Fruit fly (Drosophila melanogaster): ENCODE results near the gene CG10616.

Gene CG10616

DNA sequence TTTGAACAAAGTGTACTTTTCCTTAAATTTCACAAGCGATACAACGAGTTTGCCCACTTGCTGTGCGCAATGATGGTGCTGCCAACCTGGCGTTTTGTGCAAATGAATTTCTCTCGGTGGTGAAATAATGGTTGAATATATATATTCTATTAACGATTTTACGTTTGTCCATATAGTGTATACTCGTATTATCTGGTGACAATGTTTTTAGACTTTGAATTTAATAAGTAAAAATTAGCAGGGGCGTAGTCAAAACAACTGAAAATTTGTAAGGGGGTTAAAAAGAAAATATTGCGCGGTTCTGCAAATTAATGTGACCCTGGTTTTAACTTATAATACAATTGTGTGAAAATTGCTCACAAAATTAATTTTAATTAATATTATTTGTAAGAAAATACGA lies 52.4 kb downstream of the CG10616 start, which contains the start of the genes ver and Gcn5 (continued):
- TF ChIP-seq Eip75B (GFP tag; optimal IDR thresholded peaks at IDR 0.05) (peak; percentile 96), CG15336 (GFP tag; IDR thresholded peaks at IDR 0.05) (peak; percentile 97), cyc (GFP tag; optimal IDR thresholded peaks at IDR 0.05) (peak; percentile 97), CG6276 (GFP tag; optimal IDR thresholded peaks at IDR 0.05) (peak; percentile 96), Hr4 (GFP tag; optimal IDR thresholded peaks at IDR 0.05) (peak; percentile 97), Blimp-1 (GFP tag; optimal IDR thresholded peaks at IDR 0.05) (peak; percentile 90), CG8319 (GFP tag; optimal IDR thresholded peaks at IDR 0.05) (peak; percentile 95), CG6808 (GFP tag; optimal IDR thresholded peaks at IDR 0.05) (peak; percentile 91), CG8632 (GFP tag; optimal IDR thresholded peaks at IDR 0.05) (peak; percentile 97), spab (GFP tag; optimal IDR thresholded peaks at IDR 0.05) (peak; percentile 89), Sox14 (GFP tag; optimal IDR thresholded peaks at IDR 0.05) (peak; percentile 98), Ets96B (tag; optimal IDR thresholded peaks at IDR 0.05) (peak; percentile 91), pdm3 (GFP tag; optimal IDR thresholded peaks at IDR 0.05) (peak; percentile 98), CG11294 (GFP tag; IDR thresholded peaks at IDR 0.05) (peak; percentile 95), net (GFP tag; optimal IDR thresholded peaks at IDR 0.05) (peak; percentile 97), CG6854 (GFP tag; optimal IDR thresholded peaks at IDR 0.05) (peak; percentile 93), Eip93F (GFP tag; optimal IDR thresholded peaks at IDR 0.05) (peak; percentile 90), CG31627 (GFP tag; optimal IDR thresholded peaks at IDR 0.05) (peak; percentile 97), CG6163 (GFP tag; IDR thresholded peaks at IDR 0.05) (peak; percentile 98), dac (GFP tag; optimal IDR thresholded peaks at IDR 0.05) (peak; percentile 88), CG8119 (GFP tag; IDR thresholded peaks at IDR 0.05) (peak; percentile 96), acj6 (GFP tag; optimal IDR thresholded peaks at IDR 0.05) (peak; percentile 98), fd59A (GFP tag; optimal IDR thresholded peaks at IDR 0.05) (peak; percentile 87), Sox15 (GFP tag; optimal IDR thresholded peaks at IDR 0.05) (peak; percentile 95), CG7368 (GFP tag; optimal IDR thresholded peaks at IDR 0.05) (peak; percentile 89), Hr38 (GFP tag; optimal IDR thresholded peaks at IDR 0.05) (peak; percentile 12), CG34406 (GFP tag; optimal IDR thresholded peaks at IDR 0.05) (peak; percentile 97), Smox (GFP tag; optimal IDR thresholded peaks at IDR 0.05) (peak; percentile 97), OdsH (GFP tag; optimal IDR thresholded peaks at IDR 0.05) (peak; percentile 98)

All from whole organism, prepupa.